Worm (Caenorhabditis elegans): ENCODE results near the gene D2096.12.
A peak's percentile ranks its signal among the peaks of the same experiment; 100 is the strongest.

Gene D2096.12

DNA sequence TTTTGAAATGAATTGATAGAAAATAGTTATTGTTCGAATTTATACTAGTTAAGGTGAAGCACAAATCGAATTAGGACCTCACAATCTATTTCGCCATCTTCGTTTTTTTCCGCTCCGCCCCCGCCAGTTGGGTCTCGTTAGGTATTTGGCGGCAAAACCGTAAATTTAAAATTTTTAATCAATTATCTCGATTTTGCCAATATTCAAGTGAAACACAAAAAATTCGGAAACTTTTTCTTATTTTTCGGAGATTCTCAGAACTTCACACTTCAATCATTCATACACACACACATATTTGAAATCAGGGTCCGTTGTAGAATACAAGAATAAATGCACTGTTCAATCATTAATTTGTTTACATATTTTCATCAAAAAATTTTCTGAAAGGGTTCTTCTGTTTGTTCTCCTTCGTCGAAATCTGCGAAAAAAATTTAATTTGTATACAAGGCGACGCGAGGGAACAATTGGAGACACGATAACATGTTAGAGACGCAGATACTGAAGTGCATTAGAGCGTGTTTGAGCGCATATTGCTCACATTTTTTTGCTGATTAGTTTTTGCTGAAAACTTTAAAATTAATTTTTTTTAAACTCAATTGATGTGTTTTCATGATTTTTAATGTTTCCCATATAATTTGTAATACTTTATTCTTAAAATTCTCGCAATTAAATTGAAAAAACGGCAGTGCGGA is 3.4 kb upstream of the D2096.12 start, which contains the start of gene D2096.5:
Gene D2096.5, minus strand, starts transcription at position 51 of the 692 bp plus-strand sequence.
- TF ChIP-seq ztf-29 (GFP tag; IDR thresholded peaks at IDR 0.05) = no peak
- TF ChIP-seq tab-1 (GFP tag; IDR thresholded peaks at IDR 0.05) = no peak
- no peak for TF ChIP-seq cog-1 (tag; optimal IDR thresholded peaks at IDR 0.05)
- no peak for TF ChIP-seq T22C8.4 (GFP tag; IDR thresholded peaks at IDR 0.05)
- no peak for TF ChIP-seq ref-1 (GFP tag; conservative IDR thresholded peaks at IDR 0.05)
- no peak for TF ChIP-seq klf-2 (GFP tag; conservative IDR thresholded peaks at IDR 0.05)
- TF ChIP-seq flt-1 (GFP tag; IDR thresholded peaks at IDR 0.05) = no peak
- no peak for TF ChIP-seq ztf-23 (GFP tag; IDR thresholded peaks at IDR 0.05)
- no peak for TF ChIP-seq med-1 (GFP tag; optimal IDR thresholded peaks at IDR 0.05; ENCODE audit: insufficient read depth)

DNA sequence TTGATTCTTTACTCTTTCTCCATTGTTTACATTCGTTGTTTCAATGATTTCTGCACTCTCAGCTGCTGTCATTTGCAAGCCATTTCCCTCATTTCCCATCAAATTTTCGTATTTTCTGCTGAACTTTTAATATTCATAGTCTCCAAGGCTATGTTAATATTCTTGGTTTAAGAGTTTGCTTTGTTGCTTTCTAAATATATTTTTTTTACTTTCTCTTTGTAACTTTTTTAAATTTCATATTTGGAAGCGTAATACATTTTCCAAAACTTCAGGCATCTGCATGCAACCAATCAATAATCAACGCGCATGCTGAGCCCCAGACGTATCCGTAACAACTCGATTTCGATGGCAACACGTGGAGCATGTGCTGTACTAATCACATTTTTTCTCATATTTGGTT is 2.4 kb upstream of the D2096.12 start, which contains the start of gene sqv-1:
Gene sqv-1, plus strand, starts transcription at position 301 of the 400 bp plus-strand sequence.
- TF ChIP-seq flt-1 (GFP tag; IDR thresholded peaks at IDR 0.05) = no peak

DNA sequence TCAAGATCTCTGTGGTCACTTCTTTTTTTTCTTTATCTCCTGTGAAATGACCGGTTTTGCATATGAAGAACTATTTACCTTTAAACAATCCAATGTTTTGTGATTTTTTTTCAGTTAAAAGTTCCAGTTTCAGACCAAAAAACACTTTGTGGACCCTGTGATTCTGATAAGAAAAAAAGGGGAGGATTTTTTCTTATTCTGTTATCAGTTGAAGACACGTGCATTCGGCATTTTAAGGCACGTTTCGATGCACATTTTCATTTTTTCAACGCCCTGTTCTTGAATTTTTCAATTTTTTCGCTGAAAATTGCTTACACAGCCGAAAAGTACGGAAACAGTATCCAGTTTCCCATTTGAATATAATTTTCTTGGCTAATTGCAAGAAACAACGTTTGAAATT is 3.0 kb downstream of the D2096.12 start, which contains the start of gene aagr-1:
Gene aagr-1, plus strand, starts transcription at position 227 of the 400 bp plus-strand sequence.
- TF ChIP-seq ztf-29 (GFP tag; IDR thresholded peaks at IDR 0.05) (no peak), flt-1 (GFP tag; IDR thresholded peaks at IDR 0.05) (no peak), ref-1 (GFP tag; conservative IDR thresholded peaks at IDR 0.05) (no peak), T22C8.4 (GFP tag; IDR thresholded peaks at IDR 0.05) (no peak), tab-1 (GFP tag; IDR thresholded peaks at IDR 0.05) (no peak), med-1 (GFP tag; optimal IDR thresholded peaks at IDR 0.05; ENCODE audit: insufficient read depth) (no peak), ztf-23 (GFP tag; IDR thresholded peaks at IDR 0.05) (no peak), cog-1 (tag; optimal IDR thresholded peaks at IDR 0.05) (no peak), klf-2 (GFP tag; conservative IDR thresholded peaks at IDR 0.05) (no peak)

DNA sequence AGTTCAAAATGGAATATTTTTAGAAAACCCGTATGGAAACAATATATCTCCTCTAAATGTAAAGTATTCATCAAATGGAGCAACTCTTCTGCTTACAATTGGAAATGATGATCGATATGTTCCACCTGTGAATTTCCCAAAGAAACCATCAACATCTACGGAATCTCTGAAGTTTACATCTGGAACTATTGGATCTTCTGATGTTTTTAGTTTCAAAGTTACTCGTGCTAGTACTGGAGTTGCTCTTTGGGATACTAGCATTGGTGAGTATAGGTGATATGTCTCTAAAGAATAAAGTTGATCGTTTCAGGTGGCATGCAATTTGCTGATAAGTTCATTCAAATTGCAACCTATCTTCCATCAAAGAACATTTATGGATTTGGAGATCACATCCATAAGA is 4.6 kb downstream of the D2096.12 start:
- no peak for TF ChIP-seq flt-1 (GFP tag; IDR thresholded peaks at IDR 0.05)
- no peak for TF ChIP-seq ztf-29 (GFP tag; IDR thresholded peaks at IDR 0.05)
- no peak for TF ChIP-seq ref-1 (GFP tag; conservative IDR thresholded peaks at IDR 0.05)
- no peak for TF ChIP-seq tab-1 (GFP tag; IDR thresholded peaks at IDR 0.05)
- no peak for TF ChIP-seq ztf-23 (GFP tag; IDR thresholded peaks at IDR 0.05)
- no peak for TF ChIP-seq cog-1 (tag; optimal IDR thresholded peaks at IDR 0.05)

DNA sequence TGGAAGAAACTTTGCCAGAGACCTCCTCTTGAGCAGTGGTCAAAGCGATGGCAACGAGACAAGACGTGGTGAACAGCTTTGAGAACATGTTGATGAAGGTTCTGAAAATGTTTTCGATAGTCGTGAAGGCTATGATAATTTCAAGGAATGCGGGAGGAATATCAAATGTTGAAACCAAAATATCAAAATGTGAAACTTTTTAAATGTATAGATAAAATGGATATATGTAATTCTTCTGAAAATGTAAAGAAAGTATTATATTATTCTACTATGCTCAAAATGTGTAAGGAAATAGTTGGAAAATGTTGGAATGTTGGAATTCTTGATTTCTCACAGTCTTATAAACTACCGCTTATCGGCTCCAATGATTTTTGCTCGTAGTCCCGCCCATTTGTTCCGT is 5.9 kb downstream of the D2096.12 start, which contains the start of gene D2096.6:
Gene D2096.6, minus strand, starts transcription at position 101 of the 400 bp plus-strand sequence.
- TF ChIP-seq klf-2 (GFP tag; conservative IDR thresholded peaks at IDR 0.05) = no peak
- TF ChIP-seq cog-1 (tag; optimal IDR thresholded peaks at IDR 0.05) = no peak
- TF ChIP-seq ref-1 (GFP tag; conservative IDR thresholded peaks at IDR 0.05) = no peak

DNA sequence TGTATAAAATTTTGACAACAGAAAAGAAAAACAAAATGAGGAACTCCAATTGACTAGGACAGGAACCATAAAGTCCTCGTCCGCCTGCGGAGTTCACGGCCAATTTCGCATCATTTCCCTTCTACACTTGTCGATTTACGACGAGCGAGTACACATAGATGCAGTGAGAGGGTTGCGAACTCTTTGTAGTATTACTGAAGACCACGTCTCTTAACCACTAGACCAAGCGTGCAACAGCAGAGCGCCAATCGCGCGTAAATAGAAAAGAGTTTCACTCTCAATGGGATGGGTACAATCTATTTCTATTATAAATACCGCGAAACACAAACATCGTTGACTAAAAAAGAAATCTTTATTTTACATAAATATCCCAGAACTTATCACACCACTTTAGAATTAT is 12.1 kb downstream of the D2096.12 start:
- peak; percentile 93 for TF ChIP-seq ztf-23 (GFP tag; IDR thresholded peaks at IDR 0.05)
- peak; percentile 83 for TF ChIP-seq T22C8.4 (GFP tag; IDR thresholded peaks at IDR 0.05)
- peak; percentile 95 for TF ChIP-seq tab-1 (GFP tag; IDR thresholded peaks at IDR 0.05)
- TF ChIP-seq ref-1 (GFP tag; conservative IDR thresholded peaks at IDR 0.05) = peak; percentile 78
- 0 out of 2 replicates have a peak, but pooled peaks have one; percentile 53 for TF ChIP-seq klf-2 (GFP tag; conservative IDR thresholded peaks at IDR 0.05)
- TF ChIP-seq med-1 (GFP tag; optimal IDR thresholded peaks at IDR 0.05; ENCODE audit: insufficient read depth) = peak; percentile 57
- TF ChIP-seq cog-1 (tag; optimal IDR thresholded peaks at IDR 0.05) = peak; percentile 89
- TF ChIP-seq ztf-29 (GFP tag; IDR thresholded peaks at IDR 0.05) = peak; percentile 81; the same call in 1 of the 2 replicates
- peak; percentile 96 for TF ChIP-seq flt-1 (GFP tag; IDR thresholded peaks at IDR 0.05)

DNA sequence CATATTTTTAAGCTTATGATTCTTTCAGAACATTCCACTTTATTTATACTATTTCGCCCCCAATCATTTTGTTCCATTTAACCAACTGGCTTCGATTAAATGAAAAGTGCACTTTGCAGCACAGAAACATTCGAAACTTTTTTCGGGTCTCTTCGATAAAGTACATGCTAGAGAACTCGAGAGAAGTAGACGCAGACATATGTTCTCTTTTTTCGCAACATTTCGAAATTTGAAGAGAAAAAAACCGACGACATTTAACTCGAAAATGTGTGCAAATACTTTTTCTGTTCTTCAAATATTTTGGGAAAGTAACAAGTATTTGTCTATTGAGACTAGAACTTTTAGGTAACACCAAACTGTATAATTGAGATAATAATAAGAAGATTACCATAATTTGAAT is 13.7 kb downstream of the D2096.12 start:
- no peak for TF ChIP-seq ztf-29 (GFP tag; IDR thresholded peaks at IDR 0.05)
- no peak for TF ChIP-seq flt-1 (GFP tag; IDR thresholded peaks at IDR 0.05)
- no peak for TF ChIP-seq ztf-23 (GFP tag; IDR thresholded peaks at IDR 0.05)
- no peak for TF ChIP-seq tab-1 (GFP tag; IDR thresholded peaks at IDR 0.05)
- no peak for TF ChIP-seq med-1 (GFP tag; optimal IDR thresholded peaks at IDR 0.05; ENCODE audit: insufficient read depth)

DNA sequence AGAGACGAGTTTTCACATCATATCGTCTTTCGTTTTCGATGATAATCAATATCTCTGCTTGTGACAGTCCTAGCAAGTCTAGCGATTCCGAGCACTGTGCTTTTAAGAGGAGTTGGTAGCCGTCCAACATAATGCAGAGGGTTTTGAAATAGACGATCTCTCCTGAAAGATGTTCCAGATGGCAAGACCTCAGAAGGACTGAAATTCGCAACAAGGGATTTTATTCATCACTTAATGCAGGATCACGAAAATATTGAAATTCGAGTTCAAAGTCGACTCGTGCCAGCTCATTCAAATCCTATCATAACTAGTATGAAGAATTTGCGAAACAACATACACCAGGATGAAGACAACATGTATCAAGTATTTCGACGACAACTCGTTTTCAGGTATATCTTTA is 14.2 kb downstream of the D2096.12 start, which contains the start of gene D2096.7:
Gene D2096.7, minus strand, starts transcription at position 130 of the 400 bp plus-strand sequence.
- TF ChIP-seq ztf-23 (GFP tag; IDR thresholded peaks at IDR 0.05) (no peak), tab-1 (GFP tag; IDR thresholded peaks at IDR 0.05) (no peak), klf-2 (GFP tag; conservative IDR thresholded peaks at IDR 0.05) (no peak), flt-1 (GFP tag; IDR thresholded peaks at IDR 0.05) (no peak), cog-1 (tag; optimal IDR thresholded peaks at IDR 0.05) (no peak), med-1 (GFP tag; optimal IDR thresholded peaks at IDR 0.05; ENCODE audit: insufficient read depth) (no peak), ref-1 (GFP tag; conservative IDR thresholded peaks at IDR 0.05) (no peak), T22C8.4 (GFP tag; IDR thresholded peaks at IDR 0.05) (no peak), ztf-29 (GFP tag; IDR thresholded peaks at IDR 0.05) (no peak)

DNA sequence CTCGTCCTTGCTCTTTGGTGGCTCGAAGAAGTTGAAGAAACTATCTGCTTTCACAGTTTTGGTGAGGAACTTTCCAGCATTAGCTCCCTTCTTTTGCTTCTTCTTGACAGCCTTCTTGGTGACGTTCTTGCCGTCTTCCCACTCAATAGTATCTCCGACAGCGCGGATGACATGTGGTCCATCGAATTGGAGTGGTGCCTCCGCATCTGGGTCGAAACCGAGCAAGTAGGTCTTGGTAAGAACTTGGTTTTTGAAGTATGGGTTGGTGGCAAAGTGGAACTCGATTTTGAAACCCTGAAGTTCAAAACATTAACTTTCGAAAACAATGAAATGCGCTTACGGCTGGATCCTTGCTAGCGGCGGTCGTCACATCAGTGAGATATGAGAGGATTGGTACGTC is 15.0 kb downstream of the D2096.12 start:
- TF ChIP-seq ztf-23 (GFP tag; IDR thresholded peaks at IDR 0.05) = no peak
- no peak for TF ChIP-seq flt-1 (GFP tag; IDR thresholded peaks at IDR 0.05)
- TF ChIP-seq ztf-29 (GFP tag; IDR thresholded peaks at IDR 0.05) = no peak
- TF ChIP-seq med-1 (GFP tag; optimal IDR thresholded peaks at IDR 0.05; ENCODE audit: insufficient read depth) = no peak
- no peak for TF ChIP-seq klf-2 (GFP tag; conservative IDR thresholded peaks at IDR 0.05)
- no peak for TF ChIP-seq cog-1 (tag; optimal IDR thresholded peaks at IDR 0.05)
- TF ChIP-seq tab-1 (GFP tag; IDR thresholded peaks at IDR 0.05) = no peak
- no peak for TF ChIP-seq ref-1 (GFP tag; conservative IDR thresholded peaks at IDR 0.05)
- TF ChIP-seq T22C8.4 (GFP tag; IDR thresholded peaks at IDR 0.05) = no peak

DNA sequence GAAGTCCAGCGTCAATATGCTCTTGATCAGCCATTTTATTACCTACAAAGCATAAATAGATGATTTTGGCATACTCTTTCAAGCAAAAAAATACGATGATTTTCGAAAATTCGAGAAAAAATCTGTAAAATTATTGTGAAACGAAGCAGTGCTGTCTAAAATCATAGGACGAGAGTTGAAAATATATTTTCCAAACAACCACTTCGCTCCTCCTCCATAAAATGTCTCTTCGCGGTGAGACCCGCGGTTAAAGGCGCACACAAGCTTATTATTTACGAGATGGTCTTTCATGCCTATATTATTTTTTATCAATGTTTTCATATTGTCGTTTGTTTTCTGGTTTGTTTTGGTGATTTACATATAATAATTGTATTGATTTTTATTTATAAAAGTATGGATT is 16.0 kb downstream of the D2096.12 start, which contains the start of gene nap-1:
Gene nap-1, minus strand, starts transcription at position 42 of the 400 bp plus-strand sequence.
- TF ChIP-seq cog-1 (tag; optimal IDR thresholded peaks at IDR 0.05) (peak; percentile 36), ref-1 (GFP tag; conservative IDR thresholded peaks at IDR 0.05) (no peak)
